Worm (Caenorhabditis elegans): ENCODE data around the gene Y53F4B.21.

DNA sequence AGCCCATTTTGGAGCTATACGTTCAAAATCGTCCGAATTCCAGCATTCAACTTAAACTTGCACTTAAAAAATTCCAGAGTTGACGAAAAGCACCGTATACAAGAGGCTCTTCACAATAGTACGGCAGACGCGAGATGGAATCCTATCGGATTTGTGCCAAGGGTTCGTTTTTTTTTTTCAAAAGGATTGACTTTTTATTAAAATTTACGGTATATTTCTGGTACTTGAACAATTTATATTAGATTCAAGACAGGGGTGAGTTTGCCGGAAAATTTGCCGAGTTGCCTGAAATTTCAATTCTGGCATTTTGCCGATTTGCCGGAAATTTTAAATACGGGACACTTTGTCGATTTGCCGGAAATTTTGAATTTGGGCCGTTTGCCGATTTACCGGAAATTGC lies 47.7 kb upstream of the Y53F4B.21 start:
- no peak for TF ChIP-seq dpl-1 (GFP tag; optimal IDR thresholded peaks at IDR 0.05)
- TF ChIP-seq daf-16 (GFP tag; optimal IDR thresholded peaks at IDR 0.05) = no peak
- TF ChIP-seq daf-16 (tag; optimal IDR thresholded peaks at IDR 0.05) = no peak
- TF ChIP-seq egl-27 (tag; optimal IDR thresholded peaks at IDR 0.05) = no peak
- no peak for TF ChIP-seq php-3 (GFP tag; IDR thresholded peaks at IDR 0.05)
- no peak for TF ChIP-seq nhr-77 (tag; optimal IDR thresholded peaks at IDR 0.05)
- no peak for TF ChIP-seq nhr-25 (tag; optimal IDR thresholded peaks at IDR 0.05; ENCODE audit: borderline replicate concordance, insufficient read depth)
- TF ChIP-seq F44E2.7 (GFP tag; IDR thresholded peaks at IDR 0.05) = no peak
- TF ChIP-seq hif-1 (tag; optimal IDR thresholded peaks at IDR 0.05) = no peak
- TF ChIP-seq Y5F2A.4 (GFP tag; optimal IDR thresholded peaks at IDR 0.05) = no peak

All from whole organism, L4 larva.